Worm (Caenorhabditis elegans): ENCODE results near the gene chil-3.
A peak's percentile ranks its signal among the peaks of the same experiment; 100 is the strongest.

DNA sequence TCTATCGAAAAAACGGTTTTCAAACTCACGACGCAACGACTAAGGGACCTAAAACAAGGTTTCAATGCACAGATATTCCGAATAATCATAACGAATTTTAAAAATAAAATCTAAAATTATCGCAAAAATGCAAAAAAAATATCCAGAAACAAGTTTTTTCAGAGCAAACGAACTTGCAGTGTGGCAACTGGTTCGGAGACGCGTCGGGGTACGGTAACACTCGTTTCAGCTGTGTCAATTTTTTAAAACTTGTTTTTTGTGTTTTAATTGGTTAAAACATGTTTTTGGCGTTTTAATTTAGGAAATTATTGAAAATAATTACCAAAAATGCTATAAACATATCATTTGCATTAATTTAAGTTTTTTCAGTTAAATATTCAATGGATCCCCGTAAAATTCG, 31.1 kb upstream of the chil-3 start, which contains the start of gene C08H9.16:
- TF ChIP-seq unc-62 (GFP tag; optimal IDR thresholded peaks at IDR 0.05) (no peak), ztf-11 (tag; optimal IDR thresholded peaks at IDR 0.05) (no peak), nhr-21 (tag; optimal IDR thresholded peaks at IDR 0.05) (no peak), sma-3 (GFP tag; optimal IDR thresholded peaks at IDR 0.05) (peak; percentile 53), nhr-23 (tag; optimal IDR thresholded peaks at IDR 0.05) (no peak), unc-39 (tag; optimal IDR thresholded peaks at IDR 0.05) (no peak), lin-11 (tag; optimal IDR thresholded peaks at IDR 0.05) (no peak)

Data from whole organism, L2 larva.